Fruit fly (Drosophila melanogaster): ENCODE data around the gene mri.

mri gene

DNA sequence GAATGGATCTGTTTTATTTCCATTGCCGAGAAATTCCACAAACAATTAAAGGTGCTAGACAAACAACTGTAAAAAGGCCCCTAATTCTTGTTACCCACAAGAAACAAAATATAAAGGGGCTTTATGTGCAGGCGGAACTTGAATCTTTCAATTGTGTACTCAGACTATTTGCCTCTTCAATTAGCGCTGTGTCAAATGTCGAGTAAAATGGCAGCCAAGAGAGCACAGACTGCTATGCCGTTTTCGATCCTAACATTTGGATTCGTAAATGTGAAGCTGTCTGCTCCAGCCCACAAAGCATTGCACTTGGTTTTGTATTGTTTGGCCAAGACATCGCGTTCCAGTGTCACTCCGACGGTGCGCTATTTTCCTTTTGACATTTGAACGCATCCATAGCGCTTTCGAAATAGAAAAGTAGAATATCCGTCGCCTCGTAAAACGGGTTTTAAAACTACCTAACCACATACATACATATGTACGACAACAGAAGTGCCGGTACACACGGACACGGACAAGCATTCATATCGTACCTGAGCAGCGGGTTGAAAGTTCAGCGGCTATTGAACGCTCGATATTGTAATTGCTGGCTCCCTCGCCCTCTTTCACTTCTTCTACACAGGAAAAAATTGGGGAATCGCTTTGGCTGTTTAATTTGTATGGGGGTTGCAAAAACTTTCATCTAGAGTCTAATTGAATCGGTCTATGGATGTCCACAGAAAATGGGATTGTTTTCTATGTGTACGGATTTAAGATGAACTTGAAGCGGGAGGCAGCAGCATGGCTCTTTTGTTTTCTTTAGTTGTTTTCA is 33.8 kb upstream of the mri start (continued):
- no peak for TF ChIP-seq Eip74EF (GFP tag; optimal IDR thresholded peaks at IDR 0.05)
- TF ChIP-seq CG4707 (GFP tag; optimal IDR thresholded peaks at IDR 0.05) = no peak
- no peak for TF ChIP-seq CG2120 (GFP tag; optimal IDR thresholded peaks at IDR 0.05)
- no peak for TF ChIP-seq CG14050 (GFP tag; IDR thresholded peaks at IDR 0.05)
- TF ChIP-seq CG16815 (GFP tag; optimal IDR thresholded peaks at IDR 0.05) = no peak
- no peak for TF ChIP-seq sr (GFP tag; IDR thresholded peaks at IDR 0.05)
- TF ChIP-seq Scr (GFP tag; IDR thresholded peaks at IDR 0.05; ENCODE audit: partially characterized antibody) = no peak
- TF ChIP-seq Aef1 (GFP tag; IDR thresholded peaks at IDR 0.05) = no peak
- TF ChIP-seq CG6654 (GFP tag; optimal IDR thresholded peaks at IDR 0.05) = no peak
- TF ChIP-seq MBD-R2 (GFP tag; IDR thresholded peaks at IDR 0.05) = no peak
- peak; percentile 60 for TF ChIP-seq Med (GFP tag)
- no peak for TF ChIP-seq HLH4C (GFP tag; IDR thresholded peaks at IDR 0.05; ENCODE audit: partially characterized antibody)
- no peak for TF ChIP-seq CG3163 (GFP tag; optimal IDR thresholded peaks at IDR 0.05)
- TF ChIP-seq Mes4 (GFP tag; optimal IDR thresholded peaks at IDR 0.05) = no peak
- no peak for TF ChIP-seq Adf1 (GFP tag; IDR thresholded peaks at IDR 0.05)
- TF ChIP-seq esg (GFP tag; conservative IDR thresholded peaks at IDR 0.05) = no peak
- no peak for TF ChIP-seq insv (GFP tag; optimal IDR thresholded peaks at IDR 0.05)
- TF ChIP-seq pros (GFP tag; optimal IDR thresholded peaks at IDR 0.05) = peak; percentile 35
- no peak for TF ChIP-seq CG32532 (GFP tag; IDR thresholded peaks at IDR 0.05)
- TF ChIP-seq Doc2 (GFP tag; IDR thresholded peaks at IDR 0.05) = no peak
- TF ChIP-seq ham (GFP tag; IDR thresholded peaks at IDR 0.05) = no peak
- TF ChIP-seq peb (GFP tag; IDR thresholded peaks at IDR 0.05) = no peak
- TF ChIP-seq CG13775 (GFP tag; optimal IDR thresholded peaks at IDR 0.05) = no peak
- TF ChIP-seq Gsc (GFP tag; IDR thresholded peaks at IDR 0.05) = no peak
- no peak for TF ChIP-seq Hmr (GFP tag; optimal IDR thresholded peaks at IDR 0.05)
- no peak for TF ChIP-seq CG15479 (GFP tag; optimal IDR thresholded peaks at IDR 0.05)
- no peak for TF ChIP-seq CG33557 (GFP tag; optimal IDR thresholded peaks at IDR 0.05)
- no peak for TF ChIP-seq HLHmδ (GFP tag; optimal IDR thresholded peaks at IDR 0.05)
- no peak for TF ChIP-seq CG16863 (GFP tag; optimal IDR thresholded peaks at IDR 0.05)
- no peak for TF ChIP-seq caup (GFP tag; optimal IDR thresholded peaks at IDR 0.05; ENCODE audit: severe bottlenecking)
- TF ChIP-seq bbx (GFP tag; IDR thresholded peaks at IDR 0.05; ENCODE audit: partially characterized antibody) = no peak
- no peak for TF ChIP-seq CG11696 (GFP tag; IDR thresholded peaks at IDR 0.05)
- no peak for TF ChIP-seq CG14014 (GFP tag; IDR thresholded peaks at IDR 0.05)
- TF ChIP-seq CG9876 (GFP tag; optimal IDR thresholded peaks at IDR 0.05) = no peak
- TF ChIP-seq org-1 (GFP tag; optimal IDR thresholded peaks at IDR 0.05) = no peak
- no peak for TF ChIP-seq Gug (GFP tag; IDR thresholded peaks at IDR 0.05)
- TF ChIP-seq gsb (GFP tag; IDR thresholded peaks at IDR 0.05) = no peak
- no peak for TF ChIP-seq dati (GFP tag; IDR thresholded peaks at IDR 0.05)
- no peak for TF ChIP-seq Nf-YA (GFP tag; IDR thresholded peaks at IDR 0.05)
- TF ChIP-seq Kr (GFP tag; optimal IDR thresholded peaks at IDR 0.05) = no peak
- no peak for TF ChIP-seq CG42726 (GFP tag; IDR thresholded peaks at IDR 0.05; ENCODE audit: partially characterized antibody)
- TF ChIP-seq CG12104 (GFP tag; optimal IDR thresholded peaks at IDR 0.05) = no peak
- TF ChIP-seq jing (GFP tag; optimal IDR thresholded peaks at IDR 0.05) = no peak
- TF ChIP-seq br (optimal IDR thresholded peaks at IDR 0.05) = no peak
- 0 out of 2 replicates have a peak, but pooled peaks have one; percentile 6 for TF ChIP-seq Drgx (GFP tag; IDR thresholded peaks at IDR 0.05)
- no peak for TF ChIP-seq CG3838 (GFP tag; optimal IDR thresholded peaks at IDR 0.05)
- no peak for TF ChIP-seq ro (GFP tag; IDR thresholded peaks at IDR 0.05)
- no peak for TF ChIP-seq schlank (tag; optimal IDR thresholded peaks at IDR 0.05)
- no peak for TF ChIP-seq CG10321 (GFP tag; IDR thresholded peaks at IDR 0.05)
- TF ChIP-seq CG14710 (tag; optimal IDR thresholded peaks at IDR 0.05) = peak; percentile 2
- no peak for TF ChIP-seq Ravus (GFP tag; IDR thresholded peaks at IDR 0.05)

Measured in whole organism, embryonic.